Worm (Caenorhabditis elegans) whole organism, L4/young adult: ENCODE results near the gene hpo-30.

Experiments
- W03F9.2 ChIP-seq: fragments of 150-350 bp; optimal IDR thresholded peaks from 2 replicates; lab custom pipeline; 2014; ENCODE audit warnings: missing biosample characterization, missing genetic modification characterization
- dao-5 ChIP-seq: sonication (generic microtip); optimal IDR thresholded peaks from 2 replicates; lab custom pipeline; 2016; ENCODE audit warnings: missing genotype, missing genetic modification characterization, moderate library complexity, missing compliant biosample characterization
- him-1 ChIP-seq: sonication (generic microtip); optimal IDR thresholded peaks from 2 replicates; lab custom pipeline; 2016; ENCODE audit warnings: missing genotype, missing genetic modification reagents, missing genetic modification characterization, missing compliant biosample characterization

DNA sequence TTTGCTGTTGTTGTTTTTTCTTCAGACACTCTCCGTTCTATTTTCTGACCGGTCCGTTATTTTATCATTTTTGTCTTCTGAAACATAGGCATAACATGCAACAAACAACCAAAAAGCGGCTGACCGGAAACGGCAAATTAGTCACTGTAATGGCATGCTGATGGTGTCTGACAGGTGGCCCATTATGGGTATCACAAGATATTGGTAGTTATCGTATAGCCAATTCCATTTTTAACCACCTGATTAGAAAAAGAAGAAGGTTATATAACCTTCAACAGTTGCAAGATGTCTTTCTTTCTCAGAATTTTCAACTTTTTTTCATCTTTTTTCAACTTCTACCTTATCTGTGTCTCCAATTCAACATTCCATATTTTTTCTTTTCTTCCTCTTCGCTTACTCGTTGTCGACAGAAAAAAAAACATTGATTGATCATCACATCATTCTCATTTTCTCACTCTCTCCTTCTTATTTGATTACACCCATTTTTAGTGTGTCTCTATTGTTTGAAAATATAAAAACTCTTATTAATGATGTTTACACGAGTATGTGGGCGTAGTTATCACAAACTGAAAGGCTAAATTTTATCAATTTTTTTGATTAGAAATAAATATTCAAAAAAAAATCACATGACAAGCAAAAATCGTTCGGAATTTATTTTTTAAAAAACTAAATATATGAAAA, 9.2 kb downstream of the hpo-30 start:
- TF ChIP-seq him-1 (tag; lab: Kevin White, UChicago) (no peak), W03F9.2 (tag; lab: Kevin White, UChicago) (no peak), dao-5 (tag; lab: Kevin White, UChicago) (no peak)
